Fruit fly (Drosophila melanogaster): ENCODE data around the gene CG18493.

DNA sequence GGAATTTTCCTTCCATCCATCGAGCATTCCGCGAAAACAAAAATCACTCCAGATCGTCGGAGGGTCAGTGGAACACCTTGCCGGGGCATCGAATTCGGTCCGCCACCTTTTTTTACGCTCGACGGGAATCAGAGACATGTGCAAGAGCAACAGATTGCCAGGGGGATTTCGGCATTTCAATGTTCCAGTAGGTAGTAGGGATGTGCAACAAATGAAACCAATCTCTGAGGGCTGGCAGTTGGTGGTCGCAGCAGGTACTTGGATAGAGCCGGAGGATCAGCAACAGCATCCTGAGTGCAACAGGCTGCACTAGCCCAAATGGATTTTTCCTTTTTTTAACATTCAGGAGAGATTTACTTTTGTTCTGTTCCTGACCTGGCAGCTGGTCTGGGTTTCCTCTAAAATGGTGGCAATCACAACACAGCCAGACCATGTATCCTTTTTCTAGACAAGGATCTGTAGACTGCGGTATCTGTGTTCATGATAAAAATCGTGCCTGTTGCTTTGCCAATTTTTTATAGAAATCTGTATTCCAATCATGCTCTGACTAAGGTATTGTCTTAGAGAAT, 39.6 kb upstream of the CG18493 start:
- TF ChIP-seq Hr78 (GFP tag; optimal IDR thresholded peaks at IDR 0.05) (no peak), Hnf4 (GFP tag; optimal IDR thresholded peaks at IDR 0.05) (no peak), Dif (GFP tag; optimal IDR thresholded peaks at IDR 0.05; ENCODE audit: partially characterized antibody) (no peak), Rel (GFP tag; optimal IDR thresholded peaks at IDR 0.05) (no peak), Rel (tag; optimal IDR thresholded peaks at IDR 0.05) (no peak), sv (GFP tag; optimal IDR thresholded peaks at IDR 0.05) (no peak), usp (GFP tag; optimal IDR thresholded peaks at IDR 0.05) (no peak), Sp1 (GFP tag; optimal IDR thresholded peaks at IDR 0.05) (no peak), lola (GFP tag; optimal IDR thresholded peaks at IDR 0.05) (no peak), tai (GFP tag; optimal IDR thresholded peaks at IDR 0.05) (no peak), psq (GFP tag; optimal IDR thresholded peaks at IDR 0.05) (no peak), dl (GFP tag; optimal IDR thresholded peaks at IDR 0.05; ENCODE audit: insufficient read depth in 1 of 2, partially characterized antibody in 2 of 2) (no peak), fru (GFP tag; optimal IDR thresholded peaks at IDR 0.05) (no peak), OdsH (GFP tag; optimal IDR thresholded peaks at IDR 0.05) (no peak)

Data from whole organism, wandering third instar larva.